Worm (Caenorhabditis elegans) whole organism, L3 larva: ENCODE data around the gene K01A6.6.

Experiments used
- aly-2 ChIP-seq: fragments of 150-350 bp; optimal IDR thresholded peaks from 2 replicates; lab custom pipeline; 2014; ENCODE audit warnings: missing biosample characterization, missing genetic modification characterization
- fkh-10 ChIP-seq: sonication (generic microtip); optimal IDR thresholded peaks from 2 replicates; lab custom pipeline; 2017; ENCODE audit warnings: missing biosample characterization, missing genetic modification reagents, missing genetic modification characterization
- nhr-11 ChIP-seq: fragments of 150-350 bp; optimal IDR thresholded peaks from 2 replicates; lab custom pipeline; 2014; ENCODE audit warnings: missing biosample characterization, missing genetic modification characterization
- unc-62 ChIP-seq: fragments of 150-350 bp; sonication (generic microtip); optimal IDR thresholded peaks from 4 replicates; lab custom pipeline; 2014; ENCODE audit warnings: missing biosample characterization, missing genetic modification reagents, missing genetic modification characterization
- ztf-4 ChIP-seq: fragments of 150-350 bp; optimal IDR thresholded peaks from 2 replicates; lab custom pipeline; 2014; ENCODE audit warnings: missing biosample characterization, missing genetic modification characterization

DNA sequence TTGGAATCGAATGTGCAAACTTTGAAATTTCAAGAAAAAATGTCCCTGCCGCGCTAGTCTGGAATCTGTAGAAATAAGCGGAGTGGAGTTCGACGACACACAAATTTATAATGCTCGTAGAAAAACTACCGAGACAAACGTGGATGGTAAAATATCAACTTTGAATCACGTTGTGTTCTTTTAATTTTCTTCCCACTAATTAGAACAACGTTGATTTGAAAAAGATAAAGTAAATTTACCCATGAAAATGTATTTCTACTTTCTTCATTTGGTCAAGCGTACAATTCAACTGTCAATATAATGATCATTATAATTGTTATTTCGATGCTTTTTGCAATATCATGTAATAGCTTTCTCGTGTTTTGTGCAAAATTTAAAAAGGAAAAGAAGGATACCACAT is 7.3 kb downstream of the K01A6.6 start, which contains the start of gene K01A6.5:
- TF ChIP-seq fkh-10 (no peak), aly-2 (tag; lab: Kevin White, UChicago) (no peak), nhr-11 (no peak), ztf-4 (tag; lab: Kevin White, UChicago) (no peak), unc-62 (GFP tag; lab: Kevin White, UChicago) (no peak)
